Worm (Caenorhabditis elegans) whole organism, early embryonic: ENCODE measurements around the gene pqn-27.

Source experiments
- B0310.2 ChIP-seq: sonication (generic microtip); optimal IDR thresholded peaks from 2 replicates; lab custom pipeline; 2016; ENCODE audit warnings: mild to moderate bottlenecking, missing genetic modification characterization, missing compliant biosample characterization
- F13C5.2 ChIP-seq: sonication (generic microtip); optimal IDR thresholded peaks from 2 replicates; lab custom pipeline; 2017; ENCODE audit warnings: mild to moderate bottlenecking, missing genetic modification characterization, inconsistent platforms, missing compliant biosample characterization
- aly-1 ChIP-seq: sonication (generic microtip); optimal IDR thresholded peaks from 2 replicates; lab custom pipeline; 2016; ENCODE audit warnings: missing genetic modification characterization, missing compliant biosample characterization
- ama-1 ChIP-seq: fragments of 150-350 bp; optimal IDR thresholded peaks from 2 replicates; lab custom pipeline; 2014
- ceh-13 ChIP-seq: fragments of 200-800 bp; sonication (Bioruptor generic); optimal IDR thresholded peaks from 2 replicates; lab custom pipeline; 2018; ENCODE audit warnings: mild to moderate bottlenecking, missing genetic modification characterization, missing compliant biosample characterization
- ceh-36 ChIP-seq: sonication (generic microtip); optimal IDR thresholded peaks from 2 replicates; lab custom pipeline; 2016; ENCODE audit warnings: missing genetic modification characterization, inconsistent platforms, missing compliant biosample characterization
- ets-7 ChIP-seq: sonication (generic microtip); optimal IDR thresholded peaks from 2 replicates; lab custom pipeline; 2016; ENCODE audit warnings: missing genotype, missing genetic modification characterization, missing compliant biosample characterization
- flt-1 ChIP-seq: fragments of 200-800 bp; sonication (Bioruptor generic); IDR thresholded peaks from 2 replicates; pipeline ENCODE4 v1.3.6; 2022; ENCODE audit warnings: missing genetic modification characterization, missing compliant biosample characterization
- hmbx-1 ChIP-seq: sonication (generic microtip); optimal IDR thresholded peaks from 2 replicates; lab custom pipeline; 2016; ENCODE audit warnings: mild to moderate bottlenecking, missing genetic modification characterization, missing compliant biosample characterization
- hmg-4 ChIP-seq: fragments of 200-800 bp; sonication (Bioruptor generic); optimal IDR thresholded peaks from 2 replicates; lab custom pipeline; 2018; ENCODE audit warnings: mild to moderate bottlenecking, missing genetic modification characterization, missing compliant biosample characterization
- hnd-1 ChIP-seq: sonication (generic microtip); optimal IDR thresholded peaks from 2 replicates; lab custom pipeline; 2016; ENCODE audit warnings: missing genetic modification characterization, missing compliant biosample characterization
- pes-1 ChIP-seq: fragments of 200-800 bp; sonication (Bioruptor generic); IDR thresholded peaks from 2 replicates; pipeline ENCODE4 v1.3.6; 2022; ENCODE audit warnings: missing genetic modification reagents, missing genetic modification characterization, missing compliant biosample characterization
- scrt-1 ChIP-seq: fragments of 200-800 bp; sonication (Bioruptor generic); IDR thresholded peaks from 2 replicates; pipeline ENCODE4 v1.3.6; 2022; ENCODE audit warnings: missing genetic modification characterization, missing compliant biosample characterization
- sea-1 ChIP-seq: fragments of 200-800 bp; sonication (Bioruptor generic); conservative IDR thresholded peaks from 2 replicates; pipeline ENCODE4 v1.3.6; 2022; ENCODE audit warnings: missing genetic modification characterization, missing compliant biosample characterization
- tbx-11 ChIP-seq: fragments of 200-800 bp; sonication (Bioruptor generic); IDR thresholded peaks from 2 replicates; pipeline ENCODE4 v1.3.6; 2022; ENCODE audit warnings: missing genetic modification characterization, missing compliant biosample characterization
- tbx-37 ChIP-seq: fragments of 200-800 bp; sonication (Bioruptor generic); conservative IDR thresholded peaks from 2 replicates; pipeline ENCODE4 v1.3.6; 2022; ENCODE audit warnings: missing genetic modification reagents, missing genetic modification characterization, missing compliant biosample characterization
- tra-4 ChIP-seq: sonication (generic microtip); optimal IDR thresholded peaks from 2 replicates; lab custom pipeline; 2017; ENCODE audit warnings: missing genetic modification characterization, missing compliant biosample characterization

pqn-27 gene

DNA sequence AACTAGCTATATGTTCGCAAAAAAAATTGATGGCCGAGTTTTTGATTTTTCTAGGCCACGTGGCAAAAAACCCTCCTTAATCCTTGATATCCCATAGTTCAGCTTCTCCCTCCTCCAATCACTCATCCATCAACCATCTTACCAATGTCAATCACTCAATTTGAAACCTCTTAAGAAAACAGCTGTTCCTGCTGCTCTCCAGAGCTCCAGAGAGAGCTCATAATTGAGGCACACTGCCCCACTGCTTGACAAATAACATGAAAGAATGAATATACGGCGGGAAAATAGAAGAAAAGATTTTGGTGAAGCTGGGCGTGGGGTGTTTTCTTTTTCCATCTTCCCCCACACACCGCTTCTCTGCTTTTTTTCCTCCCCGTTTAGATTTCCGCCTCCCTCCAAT is 40.1 kb upstream of the pqn-27 start:
- no peak for TF ChIP-seq B0310.2
- TF ChIP-seq tra-4 = no peak
- TF ChIP-seq F13C5.2 (tag; lab: Kevin White, UChicago) = no peak
- no peak for TF ChIP-seq hmbx-1 (tag; lab: Kevin White, UChicago)
- no peak for TF ChIP-seq ceh-36 (tag; lab: Kevin White, UChicago)
- TF ChIP-seq sea-1 (GFP tag; lab: Robert Waterston, UW) = no peak
- no peak for TF ChIP-seq ama-1 (lab: Kevin White, UChicago)
- TF ChIP-seq flt-1 = no peak
- TF ChIP-seq ets-7 (tag; lab: Kevin White, UChicago) = no peak
- TF ChIP-seq ceh-13 (GFP tag; lab: Kevin White, UChicago) = no peak
- TF ChIP-seq hnd-1 (tag; lab: Kevin White, UChicago) = no peak
- no peak for TF ChIP-seq tbx-37
- no peak for TF ChIP-seq pes-1 (GFP tag; lab: Robert Waterston, UW)
- no peak for TF ChIP-seq tbx-11
- TF ChIP-seq scrt-1 (GFP tag; lab: Robert Waterston, UW) = no peak

DNA sequence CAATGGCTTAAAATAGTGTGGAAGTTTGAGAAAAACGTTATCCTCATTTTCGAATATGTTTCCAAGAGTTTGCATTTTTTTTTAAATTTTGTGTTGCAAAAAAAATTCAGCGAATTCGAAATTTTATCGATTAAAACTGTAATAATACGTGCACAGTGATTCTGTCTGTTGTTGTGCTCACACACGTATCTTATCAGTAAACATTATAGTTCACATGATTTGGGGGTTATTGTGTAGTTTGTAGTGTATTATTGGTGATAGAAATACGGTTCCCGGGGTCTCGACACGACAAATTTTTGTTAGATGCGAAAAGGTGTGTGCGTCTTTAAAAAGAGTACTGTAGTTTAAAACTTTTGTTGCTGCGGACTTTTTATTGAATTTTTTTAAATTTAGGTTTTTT is 35.3 kb upstream of the pqn-27 start, which contains the start of gene drr-1:
Gene drr-1 (minus strand): TSS at position 183 of the 400 bp plus-strand sequence.
- TF ChIP-seq hmg-4 = no peak
- no peak for TF ChIP-seq ama-1 (lab: Kevin White, UChicago)
- no peak for TF ChIP-seq ets-7 (tag; lab: Kevin White, UChicago)
- no peak for TF ChIP-seq sea-1 (GFP tag; lab: Robert Waterston, UW)
- TF ChIP-seq scrt-1 (GFP tag; lab: Robert Waterston, UW) = no peak
- TF ChIP-seq B0310.2 = no peak
- TF ChIP-seq hnd-1 (tag; lab: Kevin White, UChicago) = no peak
- TF ChIP-seq flt-1 = no peak
- no peak for TF ChIP-seq tbx-11
- no peak for TF ChIP-seq ceh-13 (GFP tag; lab: Kevin White, UChicago)
- TF ChIP-seq pes-1 (GFP tag; lab: Robert Waterston, UW) = no peak
- no peak for TF ChIP-seq ceh-36 (tag; lab: Kevin White, UChicago)
- no peak for TF ChIP-seq tra-4
- TF ChIP-seq F13C5.2 (tag; lab: Kevin White, UChicago) = no peak
- TF ChIP-seq aly-1 (tag; lab: Kevin White, UChicago) = no peak
- no peak for TF ChIP-seq hmbx-1 (tag; lab: Kevin White, UChicago)
- no peak for TF ChIP-seq tbx-37

DNA sequence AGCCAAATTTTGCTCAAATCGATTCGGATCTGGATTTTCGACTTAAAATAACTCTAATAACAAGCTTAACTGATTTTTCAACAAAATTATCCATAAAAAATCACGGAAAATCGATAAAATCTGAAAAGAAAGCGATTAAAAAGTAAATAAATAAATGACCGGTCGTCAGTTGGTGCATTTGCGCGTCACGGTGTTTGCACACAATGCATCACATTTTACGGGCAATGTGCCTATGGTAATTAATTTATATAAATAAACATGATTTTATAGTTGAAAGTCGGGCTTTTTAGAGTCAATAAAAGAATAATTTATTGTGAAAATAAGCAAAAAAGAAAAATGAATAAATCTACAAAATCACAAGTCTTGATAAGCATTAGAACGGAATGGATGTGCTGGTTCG is 34.3 kb upstream of the pqn-27 start:
- TF ChIP-seq hmg-4 (no peak), tbx-37 (no peak), hmbx-1 (tag; lab: Kevin White, UChicago) (no peak), F13C5.2 (tag; lab: Kevin White, UChicago) (no peak)

DNA sequence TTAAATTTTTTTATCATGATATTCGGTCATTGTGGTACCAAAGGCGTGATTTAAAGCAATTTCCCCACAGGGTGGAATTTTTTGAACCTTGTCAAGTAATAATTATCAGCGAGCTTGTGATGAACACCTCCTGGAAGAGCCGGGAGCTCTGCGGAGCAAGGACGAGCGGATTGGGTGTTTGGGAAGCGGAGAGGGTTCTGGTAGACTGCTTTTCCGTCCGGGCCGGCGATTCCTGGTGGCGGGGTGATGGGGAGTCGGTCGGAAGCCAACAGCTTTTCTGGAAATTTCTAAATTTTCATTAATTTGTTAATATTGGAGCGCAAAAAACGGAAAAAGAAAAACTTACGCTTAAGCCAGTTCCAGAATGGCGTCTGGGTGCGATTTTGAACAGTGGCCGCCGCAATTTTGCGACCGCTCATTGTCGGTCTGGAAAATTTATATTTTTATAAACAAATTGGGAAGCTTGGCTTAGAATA is 33.8 kb upstream of the pqn-27 start, which contains the start of gene ndua-7:
Gene ndua-7 (minus strand): TSS at position 426 of the 476 bp plus-strand sequence.
- TF ChIP-seq F13C5.2 (tag; lab: Kevin White, UChicago) (no peak), ceh-13 (GFP tag; lab: Kevin White, UChicago) (no peak), scrt-1 (GFP tag; lab: Robert Waterston, UW) (0 out of 2 replicates have a peak, but pooled peaks have one; percentile 21), hmbx-1 (tag; lab: Kevin White, UChicago) (no peak)

DNA sequence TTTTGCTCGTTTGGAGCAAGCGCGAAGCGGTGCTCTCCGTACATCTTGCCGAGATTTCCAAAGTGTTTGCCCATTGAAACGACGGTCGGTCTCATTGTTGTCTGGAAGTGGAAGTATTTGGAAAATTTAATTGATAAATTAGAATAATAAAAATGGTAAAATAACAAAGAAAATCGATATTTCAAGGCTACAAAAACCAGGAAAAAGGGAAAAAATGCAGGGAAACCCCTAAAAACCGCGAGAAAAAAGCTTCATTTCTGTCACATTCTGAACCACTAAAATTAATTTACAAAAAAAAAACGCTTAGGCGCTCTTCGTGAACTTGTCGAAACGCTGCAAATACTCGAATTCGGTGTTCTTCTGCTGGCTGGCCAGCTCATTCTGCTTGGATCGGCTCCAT is 32.5 kb upstream of the pqn-27 start, which contains the start of gene F45H10.2:
Gene F45H10.2 (minus strand): TSS at position 101 of the 400 bp plus-strand sequence.
- TF ChIP-seq ets-7 (tag; lab: Kevin White, UChicago) (no peak), pes-1 (GFP tag; lab: Robert Waterston, UW) (no peak)

DNA sequence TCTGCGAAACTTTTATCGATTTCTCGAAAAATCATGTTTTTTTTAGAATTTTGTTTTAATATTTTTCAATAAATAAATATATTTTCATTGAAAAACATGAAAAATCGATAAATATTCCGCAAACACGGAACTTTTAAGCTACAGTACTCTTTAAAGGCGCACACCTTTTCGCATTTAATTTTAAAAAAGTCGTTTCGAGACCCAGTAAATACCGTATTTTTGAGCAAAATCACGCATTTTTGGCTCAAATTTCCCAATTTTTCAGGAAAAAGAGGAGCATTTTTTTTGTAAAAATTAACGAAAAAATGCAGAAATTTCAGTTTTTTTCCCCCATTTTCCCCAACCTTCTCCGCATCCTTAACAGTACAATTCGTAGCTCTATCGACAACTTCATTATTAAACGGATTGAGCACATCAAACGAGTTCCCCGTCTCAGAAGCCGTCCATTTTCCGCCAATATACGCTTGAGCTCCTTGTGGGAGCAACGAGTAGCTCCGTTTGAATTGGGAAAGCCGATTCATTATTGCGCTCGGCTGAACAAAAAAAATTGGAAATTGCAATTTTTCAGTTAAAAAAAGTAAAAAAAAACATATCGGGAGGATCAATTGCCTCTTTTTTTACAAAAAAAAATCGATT is 30.9 kb upstream of the pqn-27 start, which contains the start of gene alh-7:
Gene alh-7 (minus strand): TSS at position 533 of the 636 bp plus-strand sequence.
- no peak for TF ChIP-seq hmbx-1 (tag; lab: Kevin White, UChicago)
- no peak for TF ChIP-seq hmg-4

DNA sequence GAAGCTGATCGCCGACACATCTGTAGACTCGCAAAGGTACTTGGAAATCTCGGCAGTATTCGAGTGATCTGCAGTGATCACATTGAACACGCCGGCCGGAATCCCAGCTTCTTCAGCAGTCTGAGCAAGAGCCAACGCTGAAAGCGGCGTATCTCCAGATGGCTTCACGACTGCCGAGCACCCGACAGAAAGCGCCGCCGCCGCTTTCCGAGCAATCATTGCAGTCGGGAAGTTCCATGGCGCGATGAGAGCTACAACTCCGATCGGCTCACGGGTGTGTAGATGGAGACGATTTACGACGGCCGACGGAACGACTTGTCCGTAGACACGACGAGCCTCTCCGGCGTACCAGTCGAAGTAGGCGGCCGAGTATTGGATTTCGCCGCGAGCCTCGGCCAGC is 29.5 kb upstream of the pqn-27 start:
- TF ChIP-seq ceh-36 (tag; lab: Kevin White, UChicago) (no peak), aly-1 (tag; lab: Kevin White, UChicago) (peak; percentile 10)

DNA sequence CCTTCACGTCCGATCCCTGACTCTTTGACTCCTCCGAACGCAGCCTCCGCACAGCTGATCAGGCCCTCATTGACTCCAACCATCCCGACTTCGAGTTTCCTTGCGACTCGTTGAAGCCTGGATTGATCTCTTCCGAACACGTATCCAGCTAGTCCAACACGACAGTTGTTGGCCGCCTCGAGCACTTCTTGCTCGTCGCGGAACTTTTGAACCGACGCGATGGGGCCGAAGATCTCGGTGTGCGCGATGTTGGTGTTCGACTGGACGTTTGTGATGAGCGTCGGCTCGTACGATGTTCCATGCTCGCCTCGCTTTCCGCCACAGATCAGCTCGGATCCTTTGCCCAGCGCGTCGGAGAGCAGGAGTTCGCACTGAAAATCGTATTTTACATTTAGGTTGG is 27.1 kb upstream of the pqn-27 start:
- no peak for TF ChIP-seq hmg-4
- TF ChIP-seq ama-1 (lab: Kevin White, UChicago) = no peak
- no peak for TF ChIP-seq ceh-36 (tag; lab: Kevin White, UChicago)
- TF ChIP-seq tbx-11 = no peak
- TF ChIP-seq sea-1 (GFP tag; lab: Robert Waterston, UW) = no peak
- TF ChIP-seq aly-1 (tag; lab: Kevin White, UChicago) = no peak

DNA sequence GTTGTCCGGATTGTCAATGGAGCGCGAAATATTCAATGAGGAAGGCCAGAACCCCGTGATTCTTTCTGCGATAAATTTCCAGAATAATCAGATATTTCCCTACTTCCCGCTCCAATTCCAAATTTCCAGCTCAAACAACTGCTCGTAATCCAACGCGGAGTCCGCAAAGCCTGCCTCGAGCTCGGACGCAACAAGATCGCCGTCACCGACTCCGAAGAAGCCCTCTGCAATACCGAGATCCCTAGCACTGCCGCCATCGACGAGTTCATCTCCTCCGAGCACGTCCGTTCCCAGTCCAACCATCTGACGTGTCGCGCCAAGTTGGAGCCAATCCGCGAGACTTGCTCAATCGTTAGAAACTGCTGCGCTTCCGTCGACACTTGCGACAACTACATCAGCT is 24.7 kb upstream of the pqn-27 start:
- TF ChIP-seq ceh-13 (GFP tag; lab: Kevin White, UChicago) (no peak), B0310.2 (no peak), flt-1 (no peak), scrt-1 (GFP tag; lab: Robert Waterston, UW) (no peak), hmg-4 (no peak), ets-7 (tag; lab: Kevin White, UChicago) (no peak), ceh-36 (tag; lab: Kevin White, UChicago) (no peak), tra-4 (no peak), ama-1 (lab: Kevin White, UChicago) (no peak), tbx-37 (no peak), tbx-11 (no peak), F13C5.2 (tag; lab: Kevin White, UChicago) (no peak), pes-1 (GFP tag; lab: Robert Waterston, UW) (no peak), hmbx-1 (tag; lab: Kevin White, UChicago) (no peak), hnd-1 (tag; lab: Kevin White, UChicago) (no peak), aly-1 (tag; lab: Kevin White, UChicago) (no peak), sea-1 (GFP tag; lab: Robert Waterston, UW) (no peak)
